Worm (Caenorhabditis elegans) whole organism, young adult: ENCODE measurements around the gene dnj-11.
"Not testable (repeated sequence)": the region's sequence is repeated elsewhere in the genome, so short reads cannot be mapped to it uniquely, and the experiment has no call there.

ENCODE experiments used
- B0261.1 ChIP-seq: sonication (generic microtip); optimal IDR thresholded peaks from 2 replicates; lab custom pipeline; 2016; ENCODE audit warnings: mild to moderate bottlenecking, missing genetic modification characterization, moderate library complexity, missing compliant biosample characterization
- F22D6.2 ChIP-seq: sonication (generic microtip); optimal IDR thresholded peaks from 2 replicates; lab custom pipeline; 2016; ENCODE audit warnings: mild to moderate bottlenecking, missing genetic modification characterization, missing compliant biosample characterization
- F49E8.2 ChIP-seq: sonication (generic microtip); optimal IDR thresholded peaks from 3 replicates; lab custom pipeline; 2017; ENCODE audit warnings: missing genetic modification characterization, mild to moderate bottlenecking, missing compliant biosample characterization, antibody characterized with exemption, moderate library complexity; ENCODE audit not compliant: insufficient read depth
- F55B11.4 ChIP-seq: sonication (generic microtip); optimal IDR thresholded peaks from 2 replicates; lab custom pipeline; 2016; ENCODE audit warnings: missing compliant biosample characterization, missing genetic modification characterization, borderline replicate concordance; ENCODE audit not compliant: insufficient read depth
- K12H6.12 ChIP-seq: fragments of 200-800 bp; sonication (Bioruptor generic); optimal IDR thresholded peaks from 2 replicates; lab custom pipeline; 2018; ENCODE audit warnings: mild to moderate bottlenecking, missing genetic modification characterization, missing compliant biosample characterization
- T26A5.8 ChIP-seq: sonication (generic microtip); optimal IDR thresholded peaks from 2 replicates; lab custom pipeline; 2016; ENCODE audit warnings: missing genetic modification characterization, missing compliant biosample characterization
- Y53F4B.3 ChIP-seq: fragments of 200-800 bp; sonication (Bioruptor generic); IDR thresholded peaks from 2 replicates; pipeline ENCODE4 v1.3.6; 2022; ENCODE audit warnings: missing genetic modification reagents, missing genetic modification characterization, missing compliant biosample characterization
- Y53G8AR.9 ChIP-seq: fragments of 200-800 bp; sonication (Bioruptor generic); conservative IDR thresholded peaks from 2 replicates; pipeline ENCODE4 v1.3.6; 2022; ENCODE audit warnings: missing genetic modification reagents, missing genetic modification characterization, missing compliant biosample characterization
- Y56A3A.18 ChIP-seq: fragments of 200-800 bp; sonication (Bioruptor generic); IDR thresholded peaks from 2 replicates; pipeline ENCODE4 v1.3.6; 2022; ENCODE audit warnings: missing genetic modification reagents, missing genetic modification characterization, missing compliant biosample characterization
- Y79H2A.3 ChIP-seq: fragments of 200-800 bp; sonication (Bioruptor generic); conservative IDR thresholded peaks from 2 replicates; pipeline ENCODE4 v1.3.6; 2022; ENCODE audit warnings: missing genetic modification reagents, missing genetic modification characterization, missing compliant biosample characterization
- athp-1 ChIP-seq: sonication (generic microtip); optimal IDR thresholded peaks from 2 replicates; lab custom pipeline; 2017; ENCODE audit warnings: mild to moderate bottlenecking, missing genetic modification characterization, missing compliant biosample characterization
- bed-1 ChIP-seq: fragments of 200-800 bp; sonication (Bioruptor generic); IDR thresholded peaks from 2 replicates; pipeline ENCODE4 v1.3.6; 2022; ENCODE audit warnings: missing genetic modification reagents, missing genetic modification characterization, missing compliant biosample characterization
- bed-2 ChIP-seq: fragments of 200-800 bp; sonication (Bioruptor generic); IDR thresholded peaks from 2 replicates; pipeline ENCODE4 v1.3.6; 2022; ENCODE audit warnings: missing genetic modification reagents, missing genetic modification characterization, missing compliant biosample characterization
- ccch-3 ChIP-seq: fragments of 200-800 bp; sonication (Bioruptor generic); optimal IDR thresholded peaks from 2 replicates; lab custom pipeline; 2018; ENCODE audit warnings: mild to moderate bottlenecking, missing genetic modification characterization, missing compliant biosample characterization
- cebp-2 ChIP-seq: fragments of 200-800 bp; sonication (Bioruptor generic); IDR thresholded peaks from 2 replicates; pipeline ENCODE4 v1.3.6; 2022; ENCODE audit warnings: missing genetic modification characterization, missing compliant biosample characterization
- ceh-27 ChIP-seq: fragments of 200-800 bp; sonication (Bioruptor generic); optimal IDR thresholded peaks from 2 replicates; lab custom pipeline; 2018; ENCODE audit warnings: mild to moderate bottlenecking, missing genetic modification characterization, moderate library complexity, missing compliant biosample characterization
- ceh-79 ChIP-seq: sonication (generic microtip); optimal IDR thresholded peaks from 2 replicates; lab custom pipeline; 2017; ENCODE audit warnings: mild to moderate bottlenecking, missing genetic modification characterization, missing compliant biosample characterization
- dpff-1 ChIP-seq: sonication (generic microtip); optimal IDR thresholded peaks from 2 replicates; lab custom pipeline; 2017; ENCODE audit warnings: mild to moderate bottlenecking, missing genetic modification characterization, missing compliant biosample characterization
- efl-1 ChIP-seq: fragments of 150-350 bp; optimal IDR thresholded peaks from 2 replicates; lab custom pipeline; 2014; ENCODE audit warnings: missing biosample characterization, missing genetic modification reagents, missing genetic modification characterization
- ets-4 ChIP-seq: fragments of 200-800 bp; sonication (Bioruptor generic); optimal IDR thresholded peaks from 2 replicates; lab custom pipeline; 2018; ENCODE audit warnings: mild to moderate bottlenecking, missing genetic modification characterization, missing compliant biosample characterization
- hmg-20 ChIP-seq: fragments of 200-800 bp; sonication (Bioruptor generic); IDR thresholded peaks from 2 replicates; pipeline ENCODE4 v1.3.6; 2022; ENCODE audit warnings: missing genetic modification reagents, missing genetic modification characterization, missing compliant biosample characterization
- hrde-1 ChIP-seq: sonication (generic microtip); optimal IDR thresholded peaks from 2 replicates; lab custom pipeline; 2016; ENCODE audit warnings: missing genetic modification characterization, mild to moderate bottlenecking, missing compliant biosample characterization, moderate library complexity, missing genotype, missing genetic modification reagents, borderline replicate concordance
- lin-35 ChIP-seq, 3 experiments: fragments of 150-350 bp in 2 of 3; sonication (generic microtip) in 1 of 3; optimal IDR thresholded peaks; 2 replicates each; lab custom pipeline; 2014 to 2018; ENCODE audit warnings: missing biosample characterization in 3 of 3, missing genetic modification characterization in 3 of 3, missing genetic modification reagents in 3 of 3
- madf-10 ChIP-seq: sonication (generic microtip); optimal IDR thresholded peaks from 2 replicates; lab custom pipeline; 2016; ENCODE audit warnings: mild to moderate bottlenecking, missing genetic modification characterization, missing compliant biosample characterization
- madf-8 ChIP-seq: fragments of 200-800 bp; sonication (Bioruptor generic); conservative IDR thresholded peaks from 2 replicates; pipeline ENCODE4 v1.3.6; 2022; ENCODE audit warnings: missing genetic modification reagents, missing genetic modification characterization, missing compliant biosample characterization
- mxl-1 ChIP-seq: sonication (generic microtip); optimal IDR thresholded peaks from 2 replicates; lab custom pipeline; 2016; ENCODE audit warnings: missing genetic modification characterization, missing compliant biosample characterization
- nfya-2 ChIP-seq: fragments of 200-800 bp; sonication (Bioruptor generic); IDR thresholded peaks from 2 replicates; pipeline ENCODE4 v1.3.6; 2022; ENCODE audit warnings: missing genetic modification reagents, missing genetic modification characterization, missing compliant biosample characterization
- nfyb-1 ChIP-seq: fragments of 200-800 bp; sonication (Bioruptor generic); IDR thresholded peaks from 2 replicates; pipeline ENCODE4 v1.3.6; 2022; ENCODE audit warnings: missing genetic modification reagents, missing genetic modification characterization, missing compliant biosample characterization
- nhr-80 ChIP-seq: sonication (generic microtip); optimal IDR thresholded peaks from 2 replicates; lab custom pipeline; 2016; ENCODE audit warnings: missing genetic modification characterization, missing compliant biosample characterization
- nhr-90 ChIP-seq: sonication (generic microtip); optimal IDR thresholded peaks from 2 replicates; lab custom pipeline; 2016; ENCODE audit warnings: missing genotype, mild to moderate bottlenecking, missing genetic modification characterization, missing compliant biosample characterization
- pbrm-1 ChIP-seq: fragments of 200-800 bp; sonication (Bioruptor generic); IDR thresholded peaks from 2 replicates; pipeline ENCODE4 v1.3.6; 2022; ENCODE audit warnings: missing genetic modification reagents, missing genetic modification characterization, missing compliant biosample characterization
- sdz-38 ChIP-seq: sonication (generic microtip); optimal IDR thresholded peaks from 2 replicates; lab custom pipeline; 2016; ENCODE audit warnings: missing genotype, missing genetic modification characterization, missing compliant biosample characterization
- snpc-1.3 ChIP-seq: sonication (generic microtip); optimal IDR thresholded peaks from 2 replicates; lab custom pipeline; 2017; ENCODE audit warnings: missing genetic modification characterization, mild to moderate bottlenecking, missing compliant biosample characterization, antibody characterized with exemption, moderate library complexity, missing genotype, missing genetic modification reagents; ENCODE audit not compliant: insufficient read depth
- snpc-4 ChIP-seq, 5 experiments: fragments of 150-350 bp in 1 of 5; sonication (generic microtip) in 4 of 5; optimal IDR thresholded peaks; 2 replicates each; lab custom pipeline; 2014 to 2018; ENCODE audit warnings: missing genetic modification characterization in 5 of 5, missing biosample characterization in 3 of 5, antibody characterized with exemption in 2 of 5, mild to moderate bottlenecking in 2 of 5, missing compliant biosample characterization in 2 of 5, missing genotype in 2 of 5, moderate library complexity in 2 of 5, missing genetic modification reagents in 1 of 5
- xnd-1 ChIP-seq: sonication (generic microtip); optimal IDR thresholded peaks from 2 replicates; lab custom pipeline; 2016; ENCODE audit warnings: missing genotype, missing genetic modification reagents, missing genetic modification characterization, missing compliant biosample characterization

The dnj-11 gene

ce11 chrIV:6588080-6588613 lies 2.5 kb downstream of the dnj-11 start (continued):
- TF ChIP-seq xnd-1 (tag; lab: Kevin White, UChicago), result no peak
- TF ChIP-seq bed-1 (GFP tag; lab: Robert Waterston, UW), result no peak
- TF ChIP-seq ceh-27 (GFP tag; lab: Kevin White, UChicago), result no peak
- no peak for TF ChIP-seq nfyb-1 (GFP tag; lab: Robert Waterston, UW)
- TF ChIP-seq efl-1 (GFP tag; lab: Kevin White, UChicago), result no peak
- TF ChIP-seq F55B11.4, result no peak
- no peak for TF ChIP-seq cebp-2
- no peak for TF ChIP-seq hmg-20
- TF ChIP-seq Y79H2A.3 (GFP tag; lab: Robert Waterston, UW), result no peak
- no peak for TF ChIP-seq madf-10
- TF ChIP-seq mxl-1 (tag; lab: Kevin White, UChicago), result no peak
- no peak for TF ChIP-seq sdz-38 (tag; lab: Kevin White, UChicago)
- TF ChIP-seq Y56A3A.18 (GFP tag; lab: Robert Waterston, UW), result no peak
- no peak for TF ChIP-seq snpc-4 (GFP tag; optimal IDR thresholded peaks at IDR 0.05; lab: Kevin White, UChicago)
- peak in 1 of 4 experiments; percentile 61 for TF ChIP-seq snpc-4 (tag; optimal IDR thresholded peaks at IDR 0.05; lab: Kevin White, UChicago)
- TF ChIP-seq nhr-90 (tag; lab: Kevin White, UChicago), result no peak
- TF ChIP-seq T26A5.8 (tag; lab: Kevin White, UChicago), result no peak
- TF ChIP-seq B0261.1 (tag; lab: Kevin White, UChicago), result no peak
- no peak for TF ChIP-seq Y53G8AR.9 (GFP tag; lab: Robert Waterston, UW)
- TF ChIP-seq dpff-1 (tag; lab: Kevin White, UChicago), result peak; percentile 14
- TF ChIP-seq snpc-1.3 (tag; lab: Kevin White, UChicago), result no peak
- no peak for TF ChIP-seq ets-4 (GFP tag; lab: Kevin White, UChicago)
- TF ChIP-seq lin-35 (GFP tag; optimal IDR thresholded peaks at IDR 0.05; lab: Kevin White, UChicago), result peak in 1 of 3 experiments; percentile 21
- no peak for TF ChIP-seq ceh-79
- TF ChIP-seq nhr-80 (tag; lab: Kevin White, UChicago), result no peak
- TF ChIP-seq Y53F4B.3 (GFP tag; lab: Robert Waterston, UW), result no peak
- no peak; the same call in 1 of the 2 replicates for TF ChIP-seq madf-8 (GFP tag; lab: Robert Waterston, UW)
- no peak for TF ChIP-seq nfya-2 (GFP tag; lab: Robert Waterston, UW)
- no peak for TF ChIP-seq bed-2 (GFP tag; lab: Robert Waterston, UW)
- TF ChIP-seq F22D6.2 (tag; lab: Kevin White, UChicago), result no peak
- no peak for TF ChIP-seq ccch-3 (GFP tag; lab: Kevin White, UChicago)
- TF ChIP-seq F49E8.2, result no peak
- no peak for TF ChIP-seq pbrm-1 (GFP tag; lab: Robert Waterston, UW)

ce11 chrIV:6590029-6590428 lies 4.4 kb downstream of the dnj-11 start, which contains the start of the genes lec-11 and irld-7:
Gene lec-11 (minus strand): TSS chrIV:6590154.
Gene irld-7 (plus strand): TSS chrIV:6590360.
- TF ChIP-seq nhr-80 (tag; lab: Kevin White, UChicago) (peak; percentile 69), K12H6.12 (tag; lab: Kevin White, UChicago) (no peak)

ce11 chrIV:6591010-6591746 lies 5.5 kb downstream of the dnj-11 start, which contains the start of the genes nspb-1 and nspb-2:
Gene nspb-1 (minus strand): TSS chrIV:6591110.
Gene nspb-2 (plus strand): TSS chrIV:6591696.
- not testable (repeated sequence) for TF ChIP-seq nfya-2 (GFP tag; lab: Robert Waterston, UW); athp-1 (tag; lab: Kevin White, UChicago); hrde-1
